Worm (Caenorhabditis elegans) whole organism, young adult: ENCODE measurements around the gene F56D3.1.

Source experiments
- B0019.2 ChIP-seq: fragments of 200-800 bp; sonication (Bioruptor generic); conservative IDR thresholded peaks from 2 replicates; pipeline ENCODE4 v1.3.6; 2022; ENCODE audit warnings: missing genetic modification reagents, missing genetic modification characterization, missing compliant biosample characterization
- Y53G8AR.9 ChIP-seq: fragments of 200-800 bp; sonication (Bioruptor generic); conservative IDR thresholded peaks from 2 replicates; pipeline ENCODE4 v1.3.6; 2022; ENCODE audit warnings: missing genetic modification reagents, missing genetic modification characterization, missing compliant biosample characterization
- ama-1 ChIP-seq, 3 experiments: fragments of 150-350 bp in 1 of 3; sonication (generic microtip) in 2 of 3; optimal IDR thresholded peaks; 2 replicates each; lab custom pipeline; 2014 to 2018; ENCODE audit warnings: missing biosample characterization in 2 of 3, missing genetic modification characterization in 2 of 3, missing genetic modification reagents in 2 of 3
- aptf-3 ChIP-seq: fragments of 200-800 bp; sonication (Bioruptor generic); IDR thresholded peaks from 2 replicates; pipeline ENCODE4 v1.3.6; 2022; ENCODE audit warnings: missing genetic modification characterization, missing compliant biosample characterization
- ccch-3 ChIP-seq: fragments of 200-800 bp; sonication (Bioruptor generic); optimal IDR thresholded peaks from 2 replicates; lab custom pipeline; 2018; ENCODE audit warnings: mild to moderate bottlenecking, missing genetic modification characterization, missing compliant biosample characterization
- gei-17 ChIP-seq: fragments of 200-800 bp; sonication (Bioruptor generic); optimal IDR thresholded peaks from 2 replicates; lab custom pipeline; 2018; ENCODE audit warnings: mild to moderate bottlenecking, missing genetic modification characterization, missing compliant biosample characterization
- mxl-1 ChIP-seq: sonication (generic microtip); optimal IDR thresholded peaks from 2 replicates; lab custom pipeline; 2016; ENCODE audit warnings: missing genetic modification characterization, missing compliant biosample characterization
- nfyb-1 ChIP-seq: fragments of 200-800 bp; sonication (Bioruptor generic); IDR thresholded peaks from 2 replicates; pipeline ENCODE4 v1.3.6; 2022; ENCODE audit warnings: missing genetic modification reagents, missing genetic modification characterization, missing compliant biosample characterization
- ztf-26 ChIP-seq: sonication (generic microtip); optimal IDR thresholded peaks from 2 replicates; lab custom pipeline; 2017; ENCODE audit warnings: missing genetic modification characterization, missing compliant biosample characterization

- no peak for TF ChIP-seq Y53G8AR.9 (GFP tag; lab: Robert Waterston, UW)
- TF ChIP-seq ama-1 (optimal IDR thresholded peaks at IDR 0.05; lab: Kevin White, UChicago), result no peak
- TF ChIP-seq ama-1 (GFP tag; optimal IDR thresholded peaks at IDR 0.05; lab: Kevin White, UChicago), result no peak
- TF ChIP-seq B0019.2 (GFP tag; lab: Robert Waterston, UW), result no peak
- TF ChIP-seq aptf-3 (GFP tag; lab: Robert Waterston, UW), result no peak
- no peak for TF ChIP-seq ccch-3 (GFP tag; lab: Kevin White, UChicago)
- no peak for TF ChIP-seq nfyb-1 (GFP tag; lab: Robert Waterston, UW)
- no peak for TF ChIP-seq gei-17 (GFP tag; lab: Kevin White, UChicago)
- TF ChIP-seq ztf-26 (tag; lab: Kevin White, UChicago), result no peak
- no peak for TF ChIP-seq mxl-1 (tag; lab: Kevin White, UChicago)
These were observed 45.7 kb upstream of the F56D3.1 start, which contains the start of gene rhgf-2 for ce11 chrII:4100485-4100884.
